Fruit fly (Drosophila melanogaster) whole organism, embryonic: ENCODE results near the gene SC35.

Experiments
- ATbp ChIP-seq: fragments of 200-800 bp; sonication (Bioruptor generic); optimal IDR thresholded peaks from 2 replicates; lab custom pipeline; 2017; ENCODE audit warnings: missing biosample characterization, mild to moderate bottlenecking, missing genetic modification characterization, missing genetic modification reagents
- CG11504 ChIP-seq: fragments of 200-800 bp; sonication (Bioruptor generic); optimal IDR thresholded peaks from 3 replicates; lab custom pipeline; 2019; ENCODE audit warnings: missing biosample characterization, mild to moderate bottlenecking, missing genetic modification characterization, moderate library complexity
- CG1233 ChIP-seq: fragments of 200-800 bp; sonication (Bioruptor generic); optimal IDR thresholded peaks from 4 replicates; lab custom pipeline; 2018; ENCODE audit warnings: missing biosample characterization, mild to moderate bottlenecking, missing genetic modification characterization
- CG12769 ChIP-seq: fragments of 200-800 bp; sonication (Bioruptor generic); optimal IDR thresholded peaks from 2 replicates; lab custom pipeline; 2019; ENCODE audit warnings: missing biosample characterization, mild to moderate bottlenecking, missing genetic modification characterization, moderate library complexity
- CG13424 ChIP-seq: fragments of 200-800 bp; sonication (Bioruptor generic); optimal IDR thresholded peaks from 2 replicates; lab custom pipeline; 2019; ENCODE audit warnings: missing biosample characterization, mild to moderate bottlenecking, missing genetic modification characterization, moderate library complexity
- CG17359 ChIP-seq: fragments of 200-800 bp; sonication (Bioruptor generic); optimal IDR thresholded peaks from 3 replicates; lab custom pipeline; 2018; ENCODE audit warnings: missing biosample characterization, mild to moderate bottlenecking, missing genetic modification characterization, moderate library complexity
- CG17802 ChIP-seq: fragments of 200-800 bp; sonication (Bioruptor generic); optimal IDR thresholded peaks from 2 replicates; lab custom pipeline; 2018; ENCODE audit warnings: missing biosample characterization, mild to moderate bottlenecking, missing genetic modification characterization, moderate library complexity
- CG1792 ChIP-seq: fragments of 200-800 bp; sonication (Bioruptor generic); optimal IDR thresholded peaks from 2 replicates; lab custom pipeline; 2016; ENCODE audit warnings: missing biosample characterization, missing genetic modification characterization
- CG2116 ChIP-seq: fragments of 200-800 bp; sonication (Bioruptor generic); optimal IDR thresholded peaks from 3 replicates; lab custom pipeline; 2018; ENCODE audit warnings: missing biosample characterization, mild to moderate bottlenecking, missing genetic modification characterization
- CG2875 ChIP-seq: fragments of 200-800 bp; sonication (Bioruptor generic); optimal IDR thresholded peaks from 2 replicates; lab custom pipeline; 2017; ENCODE audit warnings: missing biosample characterization, mild to moderate bottlenecking, missing genetic modification characterization, missing genetic modification reagents
- CG30020 ChIP-seq: fragments of 200-800 bp; optimal IDR thresholded peaks from 2 replicates; lab custom pipeline; 2019; ENCODE audit warnings: missing biosample characterization, mild to moderate bottlenecking, missing genetic modification characterization, moderate library complexity
- CG30431 ChIP-seq: fragments of 200-800 bp; sonication (Bioruptor generic); optimal IDR thresholded peaks from 2 replicates; lab custom pipeline; 2017; ENCODE audit warnings: missing biosample characterization, missing genetic modification characterization
- CG3847 ChIP-seq: fragments of 200-800 bp; sonication (Bioruptor generic); IDR thresholded peaks from 2 replicates; pipeline ENCODE4 v1.3.6; 2022; ENCODE audit warnings: missing biosample characterization, missing genetic modification characterization
- CG4404 ChIP-seq: fragments of 200-800 bp; sonication (Bioruptor generic); IDR thresholded peaks from 2 replicates; pipeline ENCODE4 v1.3.6; 2022; ENCODE audit warnings: missing biosample characterization, missing genetic modification characterization
- CG6765 ChIP-seq: fragments of 200-800 bp; sonication (Bioruptor generic); optimal IDR thresholded peaks from 3 replicates; lab custom pipeline; 2017; ENCODE audit warnings: missing biosample characterization, mild to moderate bottlenecking, missing genetic modification characterization
- CG7271 ChIP-seq: fragments of 200-800 bp; sonication (Bioruptor generic); optimal IDR thresholded peaks from 2 replicates; lab custom pipeline; 2018; ENCODE audit warnings: missing biosample characterization, mild to moderate bottlenecking, missing genetic modification characterization, moderate library complexity
- CG7745 ChIP-seq: fragments of 200-800 bp; sonication (Bioruptor generic); optimal IDR thresholded peaks from 2 replicates; lab custom pipeline; 2018; ENCODE audit warnings: missing biosample characterization, mild to moderate bottlenecking, missing genetic modification characterization, moderate library complexity
- CG8089 ChIP-seq: fragments of 200-800 bp; sonication (Bioruptor generic); optimal IDR thresholded peaks from 3 replicates; lab custom pipeline; 2016; ENCODE audit warnings: missing biosample characterization, missing genetic modification characterization
- CG9437 ChIP-seq: fragments of 200-800 bp; sonication (Bioruptor generic); optimal IDR thresholded peaks from 2 replicates; lab custom pipeline; 2018; ENCODE audit warnings: missing biosample characterization, mild to moderate bottlenecking, missing genetic modification characterization
- CTCF ChIP-seq: fragments of 200-800 bp; sonication (Bioruptor generic); optimal IDR thresholded peaks from 2 replicates; lab custom pipeline; 2017; ENCODE audit warnings: missing biosample characterization, mild to moderate bottlenecking, missing genetic modification characterization, moderate library complexity
- CoRest ChIP-seq: fragments of 200-800 bp; sonication (Bioruptor generic); optimal IDR thresholded peaks from 3 replicates; lab custom pipeline; 2018; ENCODE audit warnings: missing biosample characterization, mild to moderate bottlenecking, missing genetic modification characterization, moderate library complexity
- CrebB ChIP-seq: fragments of 200-800 bp; sonication (Bioruptor generic); optimal IDR thresholded peaks from 3 replicates; lab custom pipeline; 2018; ENCODE audit warnings: missing biosample characterization, mild to moderate bottlenecking, missing genetic modification characterization
- Deaf1 ChIP-seq: fragments of 200-800 bp; optimal IDR thresholded peaks from 3 replicates; lab custom pipeline; 2019; ENCODE audit warnings: missing biosample characterization, mild to moderate bottlenecking, missing genetic modification characterization, moderate library complexity
- Dfd ChIP-seq, 2 experiments: fragments of >200 bp; optimal IDR thresholded peaks; 2 replicates each; lab custom pipeline; 2017; ENCODE audit warnings: missing biosample characterization in 2 of 2, missing genetic modification characterization in 2 of 2
- Gug ChIP-seq: fragments of 200-800 bp; sonication (Bioruptor generic); IDR thresholded peaks from 4 replicates; pipeline ENCODE4 v1.3.6; 2022; ENCODE audit warnings: missing biosample characterization, missing genetic modification characterization
- HLH54F ChIP-seq: fragments of 200-800 bp; sonication (Bioruptor generic); optimal IDR thresholded peaks from 3 replicates; lab custom pipeline; 2016; ENCODE audit warnings: missing biosample characterization, missing genetic modification characterization
- MBD-R2 ChIP-seq: fragments of 200-800 bp; sonication (Bioruptor generic); IDR thresholded peaks from 2 replicates; pipeline ENCODE4 v1.3.6; 2022; ENCODE audit warnings: missing biosample characterization, missing genetic modification characterization
- Med ChIP-seq: fragments of 200-800 bp; sonication (Bioruptor generic); peaks from one replicate; lab custom pipeline; 2016; ENCODE audit warnings: missing biosample characterization, missing genetic modification characterization, mild to moderate bottlenecking, inconsistent platforms, moderate library complexity
- Mrtf ChIP-seq: fragments of 200-800 bp; sonication (Bioruptor generic); IDR thresholded peaks from 3 replicates; pipeline ENCODE4 v1.3.6; 2022; ENCODE audit warnings: missing biosample characterization, missing genetic modification characterization
- Sox100B ChIP-seq: fragments of 200-800 bp; sonication (Bioruptor generic); optimal IDR thresholded peaks from 3 replicates; lab custom pipeline; 2018; ENCODE audit warnings: missing biosample characterization, mild to moderate bottlenecking, missing genetic modification characterization
- Trl ChIP-seq, 3 experiments: fragments of >200 bp in 2 of 3; fragments of 200-800 bp in 1 of 3; sonication (Bioruptor generic) in 1 of 3; optimal IDR thresholded peaks; 2 replicates in 1 of 3; 3 replicates in 2 of 3; lab custom pipeline; 2016 to 2017; ENCODE audit warnings: missing biosample characterization in 1 of 3, missing genetic modification characterization in 1 of 3
- amos ChIP-seq: fragments of 200-800 bp; sonication (Bioruptor generic); IDR thresholded peaks from 2 replicates; pipeline ENCODE4 v1.3.6; 2022; ENCODE audit warnings: missing biosample characterization, missing genetic modification characterization; ENCODE audit not compliant: partially characterized antibody
- ash1 ChIP-seq: fragments of 200-800 bp; sonication (Bioruptor generic); optimal IDR thresholded peaks from 2 replicates; lab custom pipeline; 2018; ENCODE audit warnings: missing biosample characterization, mild to moderate bottlenecking, missing genetic modification characterization
- bcd ChIP-seq: fragments of 200-800 bp; sonication (Bioruptor generic); optimal IDR thresholded peaks from 2 replicates; lab custom pipeline; 2017; ENCODE audit warnings: missing biosample characterization, mild to moderate bottlenecking, missing genetic modification characterization
- btn ChIP-seq: fragments of 200-800 bp; sonication (Bioruptor generic); optimal IDR thresholded peaks from 2 replicates; lab custom pipeline; 2016; ENCODE audit warnings: missing biosample characterization, missing genetic modification characterization
- cas ChIP-seq: fragments of 200-800 bp; sonication (Bioruptor generic); IDR thresholded peaks from 2 replicates; pipeline ENCODE4 v1.3.6; 2022; ENCODE audit warnings: missing biosample characterization, missing genetic modification characterization
- chif ChIP-seq, 2 experiments: fragments of 200-800 bp; sonication (Bioruptor generic); optimal IDR thresholded peaks; 3 replicates each; lab custom pipeline; 2016; ENCODE audit warnings: missing biosample characterization in 2 of 2, missing genetic modification characterization in 2 of 2
- ci ChIP-seq: fragments of 200-800 bp; sonication (Bioruptor generic); IDR thresholded peaks from 3 replicates; pipeline ENCODE4 v1.3.6; 2022; ENCODE audit warnings: missing biosample characterization, missing genetic modification characterization
- da ChIP-seq: fragments of 200-800 bp; sonication (Bioruptor generic); optimal IDR thresholded peaks from 2 replicates; lab custom pipeline; 2016; ENCODE audit warnings: missing biosample characterization, missing genetic modification characterization
- emc ChIP-seq: fragments of 200-800 bp; sonication (Bioruptor generic); optimal IDR thresholded peaks from 2 replicates; lab custom pipeline; 2016; ENCODE audit warnings: missing biosample characterization, missing genetic modification characterization
- fru ChIP-seq: fragments of >200 bp; optimal IDR thresholded peaks from 2 replicates; lab custom pipeline; 2017
- gce ChIP-seq: fragments of 200-800 bp; sonication (Bioruptor generic); IDR thresholded peaks from 3 replicates; pipeline ENCODE4 v1.3.6; 2022; ENCODE audit warnings: missing biosample characterization, missing genetic modification characterization
- gcm ChIP-seq: fragments of 200-800 bp; sonication (Bioruptor generic); optimal IDR thresholded peaks from 2 replicates; lab custom pipeline; 2019; ENCODE audit warnings: missing biosample characterization, mild to moderate bottlenecking, missing genetic modification characterization, moderate library complexity
- jigr1 ChIP-seq: fragments of 200-800 bp; sonication (Bioruptor generic); IDR thresholded peaks from 3 replicates; pipeline ENCODE4 v1.3.6; 2022; ENCODE audit warnings: missing biosample characterization, missing genetic modification characterization
- ken ChIP-seq: fragments of 200-800 bp; sonication (Bioruptor generic); IDR thresholded peaks from 3 replicates; pipeline ENCODE4 v1.3.6; 2022; ENCODE audit warnings: missing biosample characterization, missing genetic modification characterization
- pan ChIP-seq, 4 experiments: fragments of >200 bp in 3 of 4; fragments of 200-800 bp in 1 of 4; sonication (Bioruptor generic) in 1 of 4; optimal IDR thresholded peaks in 3 of 4; IDR thresholded peaks in 1 of 4; 2 replicates each; pipeline versions ENCODE4 v1.3.6 to Lab custom; 2017 to 2022; ENCODE audit warnings: missing biosample characterization in 2 of 4, missing genetic modification characterization in 2 of 4, mixed read lengths in 1 of 4
- phol ChIP-seq: fragments of 200-800 bp; sonication (Bioruptor generic); optimal IDR thresholded peaks from 3 replicates; lab custom pipeline; 2018; ENCODE audit warnings: missing biosample characterization, mild to moderate bottlenecking, missing genetic modification characterization, moderate library complexity
- pita ChIP-seq: fragments of 200-800 bp; sonication (Bioruptor generic); optimal IDR thresholded peaks from 2 replicates; lab custom pipeline; 2017; ENCODE audit warnings: missing biosample characterization, mild to moderate bottlenecking, missing genetic modification characterization
- pum ChIP-seq: fragments of 200-800 bp; sonication (Bioruptor generic); optimal IDR thresholded peaks from 2 replicates; lab custom pipeline; 2016; ENCODE audit warnings: missing biosample characterization, missing genetic modification characterization
- slbo ChIP-seq: fragments of 200-800 bp; sonication (Bioruptor generic); IDR thresholded peaks from 2 replicates; pipeline ENCODE4 v1.3.6; 2022; ENCODE audit warnings: missing biosample characterization, missing genetic modification characterization
- wek ChIP-seq: fragments of 200-800 bp; sonication (Bioruptor generic); optimal IDR thresholded peaks from 3 replicates; lab custom pipeline; 2018; ENCODE audit warnings: missing biosample characterization, mild to moderate bottlenecking, missing genetic modification characterization, moderate library complexity
- zf30C ChIP-seq: fragments of 200-800 bp; sonication (Bioruptor generic); optimal IDR thresholded peaks from 3 replicates; lab custom pipeline; 2018; ENCODE audit warnings: missing biosample characterization, mild to moderate bottlenecking, missing genetic modification characterization

Gene SC35

dm6 chr2L:12475308-12475707 lies 40.8 kb upstream of the SC35 start (continued):
- TF ChIP-seq CG8089 (GFP tag; lab: Kevin White, UChicago): no peak
- TF ChIP-seq emc (GFP tag; lab: Kevin White, UChicago): no peak
- TF ChIP-seq CG17802 (tag; lab: Kevin White, UChicago): no peak
- no peak for TF ChIP-seq CG2875 (GFP tag; lab: Kevin White, UChicago)
- no peak for TF ChIP-seq chif (GFP tag; optimal IDR thresholded peaks at IDR 0.05; lab: Kevin White, UChicago)
- TF ChIP-seq CoRest (tag; lab: Kevin White, UChicago): no peak
- no peak for TF ChIP-seq MBD-R2
- peak; percentile 29 for TF ChIP-seq CG17359 (tag; lab: Kevin White, UChicago)
- TF ChIP-seq CG1233 (GFP tag; lab: Kevin White, UChicago): peak; percentile 15
- TF ChIP-seq ATbp: peak; percentile 39
- no peak for TF ChIP-seq pum (GFP tag; lab: Kevin White, UChicago)
- no peak for TF ChIP-seq Gug (GFP tag; lab: Robert Waterston, UW)
- peak; percentile 39 for TF ChIP-seq CrebB
- TF ChIP-seq da (GFP tag; lab: Kevin White, UChicago): no peak
- no peak for TF ChIP-seq pan (optimal IDR thresholded peaks at IDR 0.05; lab: Kevin White, UChicago)
- no peak for TF ChIP-seq pan (GFP tag; optimal IDR thresholded peaks at IDR 0.05 in 1 of 2, IDR thresholded peaks at IDR 0.05 in 1 of 2)
- no peak for TF ChIP-seq CG6765 (GFP tag; lab: Kevin White, UChicago)
- TF ChIP-seq CG2116 (GFP tag; lab: Kevin White, UChicago): no peak
- TF ChIP-seq CG1792: no peak
- TF ChIP-seq ken (GFP tag; lab: Robert Waterston, UW): no peak
- TF ChIP-seq wek (GFP tag; lab: Kevin White, UChicago): no peak
- no peak for TF ChIP-seq Dfd (GFP tag; optimal IDR thresholded peaks at IDR 0.05; lab: Kevin White, UChicago)
- no peak for TF ChIP-seq Deaf1
- no peak for TF ChIP-seq cas (GFP tag; lab: Robert Waterston, UW)
- TF ChIP-seq zf30C (GFP tag; lab: Kevin White, UChicago): no peak
- peak; percentile 4 for TF ChIP-seq CG11504 (tag; lab: Kevin White, UChicago)
- no peak for TF ChIP-seq gcm (GFP tag; lab: Kevin White, UChicago)
- no peak for TF ChIP-seq jigr1
- no peak for TF ChIP-seq CG30020 (tag; lab: Kevin White, UChicago)
- no peak for TF ChIP-seq amos
- TF ChIP-seq CG4404 (GFP tag; lab: Robert Waterston, UW): no peak
- TF ChIP-seq btn (GFP tag; lab: Kevin White, UChicago): no peak
- TF ChIP-seq HLH54F (GFP tag; lab: Kevin White, UChicago): no peak
- peak; percentile 19 for TF ChIP-seq CG12769 (tag; lab: Kevin White, UChicago)
- TF ChIP-seq CG3847 (GFP tag; lab: Robert Waterston, UW): no peak
- TF ChIP-seq Sox100B (GFP tag; lab: Kevin White, UChicago): peak; percentile 9
- no peak for TF ChIP-seq CG7271
- no peak for TF ChIP-seq CTCF (GFP tag; lab: Kevin White, UChicago)
- TF ChIP-seq pita (GFP tag; lab: Kevin White, UChicago): no peak
- TF ChIP-seq slbo: no peak
- TF ChIP-seq ash1 (GFP tag; lab: Kevin White, UChicago): peak; percentile 55
- TF ChIP-seq fru: no peak
- no peak for TF ChIP-seq CG30431 (GFP tag; lab: Kevin White, UChicago)
- no peak for TF ChIP-seq Trl (optimal IDR thresholded peaks at IDR 0.05; lab: Kevin White, UChicago)
- TF ChIP-seq Trl (GFP tag; optimal IDR thresholded peaks at IDR 0.05; lab: Kevin White, UChicago): no peak
- TF ChIP-seq CG7745 (tag; lab: Kevin White, UChicago): no peak
- TF ChIP-seq CG9437 (GFP tag; lab: Kevin White, UChicago): no peak
- peak; percentile 86 for TF ChIP-seq Med
- no peak for TF ChIP-seq Mrtf (GFP tag; lab: Robert Waterston, UW)
- TF ChIP-seq gce (GFP tag; lab: Robert Waterston, UW): no peak
- TF ChIP-seq bcd (GFP tag; lab: Kevin White, UChicago): peak; percentile 7
- TF ChIP-seq ci (GFP tag; lab: Robert Waterston, UW): 0 out of 3 replicates have a peak, but pooled peaks have one; percentile 10
- TF ChIP-seq phol (tag; lab: Kevin White, UChicago): no peak
- TF ChIP-seq CG13424: no peak
